Worm (Caenorhabditis elegans): ENCODE measurements around the gene srj-7.

The srj-7 gene

DNA sequence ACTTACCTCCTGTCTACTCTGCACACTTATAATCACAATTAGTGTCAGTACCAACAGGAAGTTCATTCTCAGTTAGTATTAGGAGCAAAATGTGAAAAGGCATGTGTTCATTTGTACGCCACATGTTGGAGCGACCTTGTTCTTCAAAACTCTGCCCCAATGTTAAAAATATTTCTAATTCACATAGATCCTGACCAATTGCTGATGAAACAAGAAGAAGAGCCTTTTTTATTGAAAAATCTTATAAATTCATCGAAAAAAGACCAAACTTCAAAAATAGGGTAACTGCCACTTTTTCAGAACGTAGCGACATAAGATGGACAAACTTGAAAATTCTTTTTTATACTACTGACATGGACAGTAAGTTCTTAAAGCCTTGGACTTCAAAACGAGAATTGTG, 21.4 kb downstream of the srj-7 start, which contains the start of gene T28A11.17:
Gene T28A11.17 (minus strand): TSS at position 101 of the 400 bp plus-strand sequence.
- TF ChIP-seq sea-2 (GFP tag; IDR thresholded peaks at IDR 0.05) (no peak), pbrm-1 (GFP tag; IDR thresholded peaks at IDR 0.05) (no peak), dox-1 (GFP tag; IDR thresholded peaks at IDR 0.05) (no peak)

- TF ChIP-seq F39B2.1 (GFP tag; IDR thresholded peaks at IDR 0.05) = no peak
- TF ChIP-seq ztf-25 (GFP tag; IDR thresholded peaks at IDR 0.05) = no peak
- no peak for TF ChIP-seq hmg-1.2 (GFP tag; IDR thresholded peaks at IDR 0.05)
- no peak for TF ChIP-seq hmg-20 (GFP tag; IDR thresholded peaks at IDR 0.05)
- TF ChIP-seq bed-2 (GFP tag; IDR thresholded peaks at IDR 0.05) = no peak
- TF ChIP-seq hlh-26 (GFP tag; conservative IDR thresholded peaks at IDR 0.05) = no peak
- no peak for TF ChIP-seq lag-1 (GFP tag; IDR thresholded peaks at IDR 0.05)
- TF ChIP-seq madf-10 (tag; optimal IDR thresholded peaks at IDR 0.05) = no peak
- TF ChIP-seq nfyb-1 (GFP tag; IDR thresholded peaks at IDR 0.05) = no peak
- no peak for TF ChIP-seq ztf-18 (tag; optimal IDR thresholded peaks at IDR 0.05)
- no peak for TF ChIP-seq K11D2.4 (GFP tag; IDR thresholded peaks at IDR 0.05)
- no peak for TF ChIP-seq athp-1 (tag; optimal IDR thresholded peaks at IDR 0.05)
- TF ChIP-seq F23B12.7 (tag; optimal IDR thresholded peaks at IDR 0.05; ENCODE audit: insufficient read depth) = no peak
- TF ChIP-seq somi-1 (GFP tag; optimal IDR thresholded peaks at IDR 0.05) = no peak
- no peak for TF ChIP-seq Y79H2A.3 (GFP tag; conservative IDR thresholded peaks at IDR 0.05)
- TF ChIP-seq egrh-3 (GFP tag; IDR thresholded peaks at IDR 0.05) = no peak
- TF ChIP-seq tbp1 (GFP tag; optimal IDR thresholded peaks at IDR 0.05) = no peak
- no peak for TF ChIP-seq nhr-120 (GFP tag; IDR thresholded peaks at IDR 0.05)
Measured at ce11 chrV:3267950-3268349, 23.1 kb downstream of the srj-7 start, which contains the start of gene T28A11.18. T28A11.18 (minus strand) TSS chrV:3268050.

DNA sequence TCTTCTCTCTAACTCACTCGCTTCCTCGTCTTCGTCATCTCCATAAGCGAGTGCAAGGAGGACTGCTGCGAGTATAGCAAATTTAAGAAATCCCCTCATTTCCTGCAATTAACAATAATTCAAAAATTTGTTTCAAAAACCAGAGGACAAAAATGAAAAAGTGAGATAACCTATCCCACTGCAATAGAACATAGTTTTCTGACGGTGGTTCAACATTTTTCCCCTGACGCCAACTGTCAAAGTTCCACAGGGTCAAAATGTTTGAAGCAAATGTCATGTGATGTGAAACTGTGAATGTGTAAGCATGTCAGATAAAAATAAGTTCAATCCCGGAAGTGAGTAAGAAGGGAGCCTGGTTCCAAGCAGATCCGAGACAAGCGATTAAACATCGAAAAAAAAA, 24.6 kb downstream of the srj-7 start, which contains the start of gene T28A11.19:
Gene T28A11.19 (minus strand): TSS at position 108 of the 400 bp plus-strand sequence.
- no peak for TF ChIP-seq madf-8 (GFP tag; conservative IDR thresholded peaks at IDR 0.05)
- TF ChIP-seq ama-1 (optimal IDR thresholded peaks at IDR 0.05) = no peak
- TF ChIP-seq ama-1 (GFP tag; optimal IDR thresholded peaks at IDR 0.05) = no peak
- TF ChIP-seq ztf-28 (GFP tag; IDR thresholded peaks at IDR 0.05) = no peak
- TF ChIP-seq B0035.1 (tag; optimal IDR thresholded peaks at IDR 0.05) = no peak
- TF ChIP-seq dpl-1 (GFP tag; optimal IDR thresholded peaks at IDR 0.05) = no peak
- no peak for TF ChIP-seq snpc-1.3 (tag; optimal IDR thresholded peaks at IDR 0.05; ENCODE audit: insufficient read depth)
- TF ChIP-seq tlf-1 (GFP tag; optimal IDR thresholded peaks at IDR 0.05) = no peak

DNA sequence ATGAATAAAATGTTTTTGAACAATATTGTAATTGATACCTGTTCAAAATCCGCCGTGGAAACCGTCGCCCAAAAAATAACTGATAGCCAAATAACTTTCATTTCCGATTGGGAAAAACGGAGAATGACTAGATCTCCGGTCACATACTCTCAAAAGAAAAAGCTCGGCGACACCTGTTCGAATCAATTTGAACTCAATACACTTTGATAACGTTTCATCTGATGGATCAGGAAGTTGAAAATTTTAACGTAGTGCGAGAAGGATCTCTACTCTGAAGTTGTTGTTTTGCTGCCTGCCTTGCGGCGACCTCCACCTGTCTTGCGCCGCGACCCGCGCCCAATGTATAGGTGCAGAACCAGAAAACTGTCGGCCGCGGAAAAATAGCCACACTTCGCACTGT, 28.4 kb downstream of the srj-7 start, which contains the start of gene T28A11.20:
Gene T28A11.20 (minus strand): TSS at position 101 of the 400 bp plus-strand sequence.
- TF ChIP-seq rec-8 (tag; optimal IDR thresholded peaks at IDR 0.05) (no peak), lin-35 (GFP tag; optimal IDR thresholded peaks at IDR 0.05) (no peak), rcor-1 (GFP tag; IDR thresholded peaks at IDR 0.05) (no peak), cebp-1 (GFP tag; IDR thresholded peaks at IDR 0.05) (no peak), cebp-1 (tag; optimal IDR thresholded peaks at IDR 0.05) (no peak), snpc-4 (GFP tag; optimal IDR thresholded peaks at IDR 0.05) (no peak), snpc-4 (tag; optimal IDR thresholded peaks at IDR 0.05) (no peak), F55B11.4 (tag; optimal IDR thresholded peaks at IDR 0.05; ENCODE audit: borderline replicate concordance, insufficient read depth) (no peak), ztf-3 (GFP tag; optimal IDR thresholded peaks at IDR 0.05) (no peak), dpl-1 (GFP tag; optimal IDR thresholded peaks at IDR 0.05) (no peak), ceh-58 (GFP tag; IDR thresholded peaks at IDR 0.05) (no peak), attf-3 (GFP tag; conservative IDR thresholded peaks at IDR 0.05) (no peak), efl-1 (GFP tag; optimal IDR thresholded peaks at IDR 0.05) (no peak)

Data from whole organism, young adult.